Worm (Caenorhabditis elegans): Measurements from ENCODE around the gene spig-10.

spig-10 gene

ce11 chrV:7022981-7023380, 16.9 kb downstream of the spig-10 start:
- TF ChIP-seq ceh-44 (GFP tag; IDR thresholded peaks at IDR 0.05) (no peak), ceh-28 (tag; optimal IDR thresholded peaks at IDR 0.05) (no peak), F49E8.2 (tag; optimal IDR thresholded peaks at IDR 0.05; ENCODE audit: borderline replicate concordance) (no peak), sdz-12 (GFP tag; optimal IDR thresholded peaks at IDR 0.05) (no peak), mdt-29 (GFP tag; IDR thresholded peaks at IDR 0.05) (no peak), set-16 (GFP tag; IDR thresholded peaks at IDR 0.05) (no peak), aly-2 (tag; optimal IDR thresholded peaks at IDR 0.05) (no peak), nhr-111 (GFP tag; optimal IDR thresholded peaks at IDR 0.05) (no peak), nhr-41 (GFP tag; IDR thresholded peaks at IDR 0.05) (no peak), lin-15B (tag; optimal IDR thresholded peaks at IDR 0.05) (no peak), ama-1 (optimal IDR thresholded peaks at IDR 0.05) (no peak), ztf-11 (tag; optimal IDR thresholded peaks at IDR 0.05) (no peak), nhr-102 (tag; optimal IDR thresholded peaks at IDR 0.05) (no peak), tag-97 (GFP tag; IDR thresholded peaks at IDR 0.05) (no peak), mxl-2 (GFP tag; conservative IDR thresholded peaks at IDR 0.05) (no peak), zip-2 (tag; optimal IDR thresholded peaks at IDR 0.05) (no peak), mes-2 (tag; optimal IDR thresholded peaks at IDR 0.05; ENCODE audit: poor library complexity, severe bottlenecking) (no peak), fkh-10 (GFP tag; optimal IDR thresholded peaks at IDR 0.05) (no peak), mep-1 (tag; optimal IDR thresholded peaks at IDR 0.05) (no peak), lin-1 (GFP tag; IDR thresholded peaks at IDR 0.05) (no peak)

ce11 chrV:7027055-7027454, 21.0 kb downstream of the spig-10 start, which contains the start of gene F20A1.6:
Gene F20A1.6, minus strand, starts transcription at chrV:7027155.
- TF ChIP-seq ceh-82 (tag; optimal IDR thresholded peaks at IDR 0.05) (no peak), lim-7 (GFP tag; IDR thresholded peaks at IDR 0.05) (no peak), nhr-28 (tag; optimal IDR thresholded peaks at IDR 0.05) (no peak), rbr-2 (tag; optimal IDR thresholded peaks at IDR 0.05) (no peak), T20F7.1 (GFP tag; optimal IDR thresholded peaks at IDR 0.05) (no peak), nhr-102 (tag; optimal IDR thresholded peaks at IDR 0.05) (no peak), nhr-77 (tag; optimal IDR thresholded peaks at IDR 0.05) (no peak)

- TF ChIP-seq mxl-3 (GFP tag; optimal IDR thresholded peaks at IDR 0.05) (no peak), aha-1 (tag) (peak; percentile 7)
These were observed 30.4 kb downstream of the spig-10 start, which contains the start of gene twk-11 for ce11 chrV:7036475-7036874. Gene twk-11, minus strand, starts transcription at chrV:7036575.

ce11 chrV:7046005-7046404, 39.9 kb downstream of the spig-10 start, which contains the start of gene F20A1.2:
Gene F20A1.2, plus strand, starts transcription at chrV:7046305.
- TF ChIP-seq dmd-6 (GFP tag; IDR thresholded peaks at IDR 0.05) (no peak), lsy-2 (tag; optimal IDR thresholded peaks at IDR 0.05) (no peak), T20F7.1 (GFP tag; optimal IDR thresholded peaks at IDR 0.05) (no peak), unc-62 (GFP tag; optimal IDR thresholded peaks at IDR 0.05 in 1 of 2) (no peak), unc-62 (tag; optimal IDR thresholded peaks at IDR 0.05) (no peak)

- no peak for TF ChIP-seq R02D3.7 (tag; optimal IDR thresholded peaks at IDR 0.05)
- peak in 1 of 2 experiments; percentile 16 for TF ChIP-seq unc-62 (GFP tag; optimal IDR thresholded peaks at IDR 0.05 in 1 of 2)
- no peak for TF ChIP-seq unc-62 (tag; optimal IDR thresholded peaks at IDR 0.05)
These were observed 41.4 kb downstream of the spig-10 start, which contains the start of gene F20A1.8 for ce11 chrV:7047512-7047911. Gene F20A1.8, minus strand, starts transcription at chrV:7047612.

ce11 chrV:7050153-7050552, 44.1 kb downstream of the spig-10 start:
- TF ChIP-seq T26A8.4 (GFP tag; IDR thresholded peaks at IDR 0.05) = no peak
- peak in 1 of 2 experiments; percentile 92 for TF ChIP-seq unc-62 (GFP tag; optimal IDR thresholded peaks at IDR 0.05 in 1 of 2)
- no peak for TF ChIP-seq unc-62 (tag; optimal IDR thresholded peaks at IDR 0.05)
- no peak for TF ChIP-seq F44E2.7 (GFP tag; IDR thresholded peaks at IDR 0.05)
- TF ChIP-seq saeg-2 (GFP tag; IDR thresholded peaks at IDR 0.05) = no peak
- no peak for TF ChIP-seq madf-9 (GFP tag; conservative IDR thresholded peaks at IDR 0.05)
- no peak for TF ChIP-seq ceh-32 (tag; optimal IDR thresholded peaks at IDR 0.05; ENCODE audit: poor library complexity)
- TF ChIP-seq aha-1 (tag) = peak; percentile 27
